Fruit fly (Drosophila melanogaster): ENCODE data around the gene pdgy.

The pdgy gene

dm6 chrX:14947399-14947798, 5.9 kb downstream of the pdgy start (continued):
- TF ChIP-seq CG3726 (GFP tag; IDR thresholded peaks at IDR 0.05) (peak; percentile 53; the same call in 1 of the 3 replicates), CoRest (tag; optimal IDR thresholded peaks at IDR 0.05) (no peak), CG17328 (GFP tag; IDR thresholded peaks at IDR 0.05) (peak; percentile 18; the same call in 1 of the 2 replicates), sisA (GFP tag; IDR thresholded peaks at IDR 0.05) (no peak), CG9609 (GFP tag; optimal IDR thresholded peaks at IDR 0.05) (no peak), nau (GFP tag; optimal IDR thresholded peaks at IDR 0.05) (peak; percentile 79), Oaz (GFP tag; IDR thresholded peaks at IDR 0.05) (peak; percentile 60; the same call in 1 of the 2 replicates), rib (GFP tag; IDR thresholded peaks at IDR 0.05) (peak; percentile 47; the same call in 1 of the 2 replicates), CG42726 (GFP tag; IDR thresholded peaks at IDR 0.05; ENCODE audit: partially characterized antibody) (no peak), Trl (optimal IDR thresholded peaks at IDR 0.05) (peak in 1 of 2 experiments; percentile 10), Trl (GFP tag; optimal IDR thresholded peaks at IDR 0.05) (no peak), vfl (GFP tag; optimal IDR thresholded peaks at IDR 0.05) (no peak), toy (GFP tag; IDR thresholded peaks at IDR 0.05) (peak; percentile 41; the same call in 1 of the 2 replicates), sens (GFP tag) (peak; percentile 81), Atf6 (GFP tag; IDR thresholded peaks at IDR 0.05) (peak; percentile 53), CG2889 (GFP tag; IDR thresholded peaks at IDR 0.05) (no peak), CG9215 (GFP tag; IDR thresholded peaks at IDR 0.05) (no peak), kah (GFP tag; optimal IDR thresholded peaks at IDR 0.05) (peak; percentile 61), slou (GFP tag; optimal IDR thresholded peaks at IDR 0.05) (no peak), CG8765 (GFP tag; IDR thresholded peaks at IDR 0.05) (no peak), CG8359 (GFP tag; optimal IDR thresholded peaks at IDR 0.05; ENCODE audit: borderline replicate concordance) (no peak), CG1233 (GFP tag; optimal IDR thresholded peaks at IDR 0.05) (peak; percentile 64), usp (GFP tag; optimal IDR thresholded peaks at IDR 0.05) (no peak), CG7271 (tag; optimal IDR thresholded peaks at IDR 0.05) (no peak), CG15696 (tag; optimal IDR thresholded peaks at IDR 0.05) (peak; percentile 43), tap (tag; optimal IDR thresholded peaks at IDR 0.05) (peak; percentile 15), schlank (tag; optimal IDR thresholded peaks at IDR 0.05) (peak; percentile 75), bcd (GFP tag; optimal IDR thresholded peaks at IDR 0.05) (peak; percentile 11), CG33213 (GFP tag; optimal IDR thresholded peaks at IDR 0.05) (no peak), unc-4 (GFP tag; IDR thresholded peaks at IDR 0.05; ENCODE audit: partially characterized antibody) (no peak), Hey (tag; optimal IDR thresholded peaks at IDR 0.05) (no peak), CG14050 (GFP tag; IDR thresholded peaks at IDR 0.05) (no peak), sim (GFP tag; IDR thresholded peaks at IDR 0.05) (0 out of 2 replicates have a peak, but pooled peaks have one; percentile 50), twi (tag; optimal IDR thresholded peaks at IDR 0.05) (no peak), HLHmδ (GFP tag; optimal IDR thresholded peaks at IDR 0.05) (peak; percentile 69), NFAT (GFP tag; IDR thresholded peaks at IDR 0.05) (peak; percentile 58; the same call in 1 of the 2 replicates), CG3281 (GFP tag; optimal IDR thresholded peaks at IDR 0.05) (peak; percentile 67), CG11093 (GFP tag; IDR thresholded peaks at IDR 0.05) (no peak), CG6854 (GFP tag; optimal IDR thresholded peaks at IDR 0.05) (peak; percentile 50), insv (GFP tag; optimal IDR thresholded peaks at IDR 0.05) (no peak), CG4360 (GFP tag; IDR thresholded peaks at IDR 0.05) (no peak), CG13296 (GFP tag; optimal IDR thresholded peaks at IDR 0.05) (peak; percentile 87), cg (GFP tag; optimal IDR thresholded peaks at IDR 0.05) (no peak), bigmax (GFP tag; optimal IDR thresholded peaks at IDR 0.05) (no peak), CG12744 (GFP tag; optimal IDR thresholded peaks at IDR 0.05) (no peak), ham (GFP tag; IDR thresholded peaks at IDR 0.05) (no peak), cwo (GFP tag; optimal IDR thresholded peaks at IDR 0.05) (peak; percentile 31), Poxn (GFP tag; IDR thresholded peaks at IDR 0.05) (no peak), Bdp1 (GFP tag; optimal IDR thresholded peaks at IDR 0.05) (no peak), fd96Cb (tag; optimal IDR thresholded peaks at IDR 0.05) (no peak), E2f1 (GFP tag; IDR thresholded peaks at IDR 0.05) (no peak), Bgb (GFP tag; IDR thresholded peaks at IDR 0.05; ENCODE audit: partially characterized antibody) (peak; percentile 23; the same call in 1 of the 2 replicates)

Data from whole organism, embryonic.